Worm (Caenorhabditis elegans) whole organism, early embryonic: ENCODE data around the gene F23D12.7.

Experiments
- B0310.2 ChIP-seq: sonication (generic microtip); optimal IDR thresholded peaks from 2 replicates; lab custom pipeline; 2016; ENCODE audit warnings: mild to moderate bottlenecking, missing genetic modification characterization, missing compliant biosample characterization
- F13C5.2 ChIP-seq: sonication (generic microtip); optimal IDR thresholded peaks from 2 replicates; lab custom pipeline; 2017; ENCODE audit warnings: mild to moderate bottlenecking, missing genetic modification characterization, inconsistent platforms, missing compliant biosample characterization
- ama-1 ChIP-seq: fragments of 150-350 bp; optimal IDR thresholded peaks from 2 replicates; lab custom pipeline; 2014
- ceh-13 ChIP-seq: fragments of 200-800 bp; sonication (Bioruptor generic); optimal IDR thresholded peaks from 2 replicates; lab custom pipeline; 2018; ENCODE audit warnings: mild to moderate bottlenecking, missing genetic modification characterization, missing compliant biosample characterization
- ceh-36 ChIP-seq: sonication (generic microtip); optimal IDR thresholded peaks from 2 replicates; lab custom pipeline; 2016; ENCODE audit warnings: missing genetic modification characterization, inconsistent platforms, missing compliant biosample characterization
- ets-7 ChIP-seq: sonication (generic microtip); optimal IDR thresholded peaks from 2 replicates; lab custom pipeline; 2016; ENCODE audit warnings: missing genotype, missing genetic modification characterization, missing compliant biosample characterization
- flt-1 ChIP-seq: fragments of 200-800 bp; sonication (Bioruptor generic); IDR thresholded peaks from 2 replicates; pipeline ENCODE4 v1.3.6; 2022; ENCODE audit warnings: missing genetic modification characterization, missing compliant biosample characterization
- hmbx-1 ChIP-seq: sonication (generic microtip); optimal IDR thresholded peaks from 2 replicates; lab custom pipeline; 2016; ENCODE audit warnings: mild to moderate bottlenecking, missing genetic modification characterization, missing compliant biosample characterization
- hmg-4 ChIP-seq: fragments of 200-800 bp; sonication (Bioruptor generic); optimal IDR thresholded peaks from 2 replicates; lab custom pipeline; 2018; ENCODE audit warnings: mild to moderate bottlenecking, missing genetic modification characterization, missing compliant biosample characterization
- pes-1 ChIP-seq: fragments of 200-800 bp; sonication (Bioruptor generic); IDR thresholded peaks from 2 replicates; pipeline ENCODE4 v1.3.6; 2022; ENCODE audit warnings: missing genetic modification reagents, missing genetic modification characterization, missing compliant biosample characterization
- sea-1 ChIP-seq: fragments of 200-800 bp; sonication (Bioruptor generic); conservative IDR thresholded peaks from 2 replicates; pipeline ENCODE4 v1.3.6; 2022; ENCODE audit warnings: missing genetic modification characterization, missing compliant biosample characterization
- tbx-11 ChIP-seq: fragments of 200-800 bp; sonication (Bioruptor generic); IDR thresholded peaks from 2 replicates; pipeline ENCODE4 v1.3.6; 2022; ENCODE audit warnings: missing genetic modification characterization, missing compliant biosample characterization
- tbx-37 ChIP-seq: fragments of 200-800 bp; sonication (Bioruptor generic); conservative IDR thresholded peaks from 2 replicates; pipeline ENCODE4 v1.3.6; 2022; ENCODE audit warnings: missing genetic modification reagents, missing genetic modification characterization, missing compliant biosample characterization
- tra-4 ChIP-seq: sonication (generic microtip); optimal IDR thresholded peaks from 2 replicates; lab custom pipeline; 2017; ENCODE audit warnings: missing genetic modification characterization, missing compliant biosample characterization

Gene F23D12.7

ce11 chrX:14405817-14406216 lies 47.8 kb downstream of the F23D12.7 start, which contains the start of gene frpr-17:
Gene frpr-17 (plus strand): TSS chrX:14406117.
- TF ChIP-seq sea-1 (GFP tag; lab: Robert Waterston, UW) (no peak), B0310.2 (no peak), ama-1 (lab: Kevin White, UChicago) (no peak), pes-1 (GFP tag; lab: Robert Waterston, UW) (no peak), ceh-36 (tag; lab: Kevin White, UChicago) (no peak), ets-7 (tag; lab: Kevin White, UChicago) (no peak), flt-1 (GFP tag; lab: Robert Waterston, UW) (no peak), hmbx-1 (no peak), F13C5.2 (no peak), tra-4 (no peak), tbx-37 (no peak), ceh-13 (no peak), tbx-11 (GFP tag; lab: Robert Waterston, UW) (no peak), hmg-4 (GFP tag; lab: Kevin White, UChicago) (no peak)
